Fruit fly (Drosophila melanogaster): ENCODE measurements around the gene Dtwd2.

Dtwd2 gene

dm6 chr3R:7249460-7249859 lies at the start of gene Dtwd2, which contains the start of gene CG1227 (continued):
- no peak for TF ChIP-seq Antp (GFP tag; optimal IDR thresholded peaks at IDR 0.05)
- TF ChIP-seq inv (GFP tag; IDR thresholded peaks at IDR 0.05; ENCODE audit: partially characterized antibody), result no peak
- TF ChIP-seq CG4328 (GFP tag; optimal IDR thresholded peaks at IDR 0.05), result no peak
- TF ChIP-seq CG9876 (GFP tag; optimal IDR thresholded peaks at IDR 0.05), result no peak
- peak; percentile 49 for TF ChIP-seq CG17802 (tag; optimal IDR thresholded peaks at IDR 0.05)
- TF ChIP-seq Oaz (GFP tag; IDR thresholded peaks at IDR 0.05), result peak; percentile 89
- peak; percentile 90 for TF ChIP-seq Ptx1 (GFP tag; IDR thresholded peaks at IDR 0.05)
- TF ChIP-seq CG34422 (GFP tag; IDR thresholded peaks at IDR 0.05), result peak; percentile 92
- peak; percentile 77 for TF ChIP-seq CG4707 (GFP tag; optimal IDR thresholded peaks at IDR 0.05)
- peak; percentile 35 to 50 for TF ChIP-seq chif (GFP tag; optimal IDR thresholded peaks at IDR 0.05)
- TF ChIP-seq bigmax (GFP tag; optimal IDR thresholded peaks at IDR 0.05), result no peak
- TF ChIP-seq Kr (GFP tag; optimal IDR thresholded peaks at IDR 0.05), result no peak
- peak; percentile 92 for TF ChIP-seq CG30403 (GFP tag; optimal IDR thresholded peaks at IDR 0.05)
- TF ChIP-seq CG9609 (GFP tag; optimal IDR thresholded peaks at IDR 0.05), result peak; percentile 28
- TF ChIP-seq Asciz (GFP tag; optimal IDR thresholded peaks at IDR 0.05), result peak; percentile 85
- no peak for TF ChIP-seq h (optimal IDR thresholded peaks at IDR 0.05)
- TF ChIP-seq exex (tag; optimal IDR thresholded peaks at IDR 0.05), result peak; percentile 74
- TF ChIP-seq insv (GFP tag; optimal IDR thresholded peaks at IDR 0.05), result peak in 1 of 2 experiments; percentile 56
- no peak for TF ChIP-seq tna (GFP tag; IDR thresholded peaks at IDR 0.05; ENCODE audit: partially characterized antibody)
- TF ChIP-seq CG18011 (GFP tag; optimal IDR thresholded peaks at IDR 0.05), result peak; percentile 75
- no peak for TF ChIP-seq CG3163 (GFP tag; optimal IDR thresholded peaks at IDR 0.05)
- TF ChIP-seq Hand (GFP tag; optimal IDR thresholded peaks at IDR 0.05), result peak; percentile 87
- TF ChIP-seq CG5953 (GFP tag; IDR thresholded peaks at IDR 0.05), result peak; percentile 78
- TF ChIP-seq zfh2 (GFP tag; optimal IDR thresholded peaks at IDR 0.05), result peak; percentile 73
- peak; percentile 92 for TF ChIP-seq odd (GFP tag; optimal IDR thresholded peaks at IDR 0.05)
- TF ChIP-seq CG9215 (GFP tag; IDR thresholded peaks at IDR 0.05), result peak; percentile 65
- peak; percentile 97 for TF ChIP-seq CG13424 (tag; optimal IDR thresholded peaks at IDR 0.05)
- TF ChIP-seq yki (optimal IDR thresholded peaks at IDR 0.05), result no peak
- peak; percentile 83 for TF ChIP-seq CG12104 (GFP tag; optimal IDR thresholded peaks at IDR 0.05)
- TF ChIP-seq CG11696 (GFP tag; IDR thresholded peaks at IDR 0.05), result peak; percentile 79
- TF ChIP-seq CG11398 (GFP tag; optimal IDR thresholded peaks at IDR 0.05), result peak; percentile 10
- peak; percentile 97 for TF ChIP-seq Drgx (GFP tag; IDR thresholded peaks at IDR 0.05)
- TF ChIP-seq CG32532 (GFP tag; IDR thresholded peaks at IDR 0.05), result peak; percentile 95
- peak; percentile 94 for TF ChIP-seq tap (tag; optimal IDR thresholded peaks at IDR 0.05)
- TF ChIP-seq B-H1 (GFP tag; IDR thresholded peaks at IDR 0.05), result peak; percentile 76; the same call in 2 of the 3 replicates
- peak; percentile 56 for TF ChIP-seq Hey (tag; optimal IDR thresholded peaks at IDR 0.05)
- TF ChIP-seq dpn (GFP tag; optimal IDR thresholded peaks at IDR 0.05), result peak; percentile 62 to 83
- no peak for TF ChIP-seq CG4404 (GFP tag; IDR thresholded peaks at IDR 0.05)
- peak; percentile 79 for TF ChIP-seq az2 (GFP tag; optimal IDR thresholded peaks at IDR 0.05)
- peak; percentile 26 for TF ChIP-seq CG30431 (GFP tag; optimal IDR thresholded peaks at IDR 0.05)
- TF ChIP-seq NC2β (GFP tag; optimal IDR thresholded peaks at IDR 0.05), result peak; percentile 12
- no peak for TF ChIP-seq CG16813 (GFP tag; IDR thresholded peaks at IDR 0.05; ENCODE audit: partially characterized antibody)
- no peak for TF ChIP-seq CG14860 (GFP tag; IDR thresholded peaks at IDR 0.05; ENCODE audit: partially characterized antibody)
- no peak for TF ChIP-seq CG11723 (GFP tag; optimal IDR thresholded peaks at IDR 0.05)
- peak; percentile 70 for TF ChIP-seq Adf1 (GFP tag; IDR thresholded peaks at IDR 0.05)
- no peak for TF ChIP-seq Dek (tag; optimal IDR thresholded peaks at IDR 0.05)
- TF ChIP-seq lov (optimal IDR thresholded peaks at IDR 0.05), result no peak
- TF ChIP-seq lov (GFP tag; IDR thresholded peaks at IDR 0.05), result peak; percentile 84; the same call in 2 of the 3 replicates
- TF ChIP-seq MBD-R2 (GFP tag; IDR thresholded peaks at IDR 0.05), result peak; percentile 98
- TF ChIP-seq Fer2 (tag; optimal IDR thresholded peaks at IDR 0.05), result peak; percentile 91
- peak; percentile 84 for TF ChIP-seq CG14441 (GFP tag; IDR thresholded peaks at IDR 0.05)
- no peak for TF ChIP-seq CG8290 (GFP tag; optimal IDR thresholded peaks at IDR 0.05)
- no peak for TF ChIP-seq CG8290 (tag; optimal IDR thresholded peaks at IDR 0.05)

All from whole organism, embryonic.